Worm (Caenorhabditis elegans) whole organism, L4 larva: ENCODE data around the gene C42D4.19.

ENCODE experiments used
- D1046.2 ChIP-seq: fragments of 200-800 bp; sonication (Bioruptor generic); IDR thresholded peaks from 2 replicates; pipeline ENCODE4 v1.3.6; 2022; ENCODE audit warnings: missing genetic modification characterization, missing compliant biosample characterization
- F10B5.3 ChIP-seq: sonication (generic microtip); optimal IDR thresholded peaks from 2 replicates; lab custom pipeline; 2016; ENCODE audit warnings: mild to moderate bottlenecking, missing genetic modification characterization, missing compliant biosample characterization
- F37D6.2 ChIP-seq: sonication (generic microtip); optimal IDR thresholded peaks from 2 replicates; lab custom pipeline; 2016; ENCODE audit warnings: mild to moderate bottlenecking, missing genetic modification characterization, missing compliant biosample characterization
- F44E2.7 ChIP-seq: fragments of 200-800 bp; sonication (Bioruptor generic); IDR thresholded peaks from 2 replicates; pipeline ENCODE4 v2.1.2; 2022; ENCODE audit warnings: missing genetic modification characterization, missing compliant biosample characterization
- T26A8.4 ChIP-seq: fragments of 200-800 bp; sonication (Bioruptor generic); IDR thresholded peaks from 2 replicates; pipeline ENCODE4 v1.3.6; 2022; ENCODE audit warnings: missing genetic modification characterization, missing compliant biosample characterization
- Y48G9A.11 ChIP-seq: fragments of 200-800 bp; sonication (Bioruptor generic); IDR thresholded peaks from 2 replicates; pipeline ENCODE4 v1.3.6; 2022; ENCODE audit warnings: missing genetic modification reagents, missing genetic modification characterization, missing compliant biosample characterization
- ZK337.2 ChIP-seq: fragments of 200-800 bp; sonication (Bioruptor generic); IDR thresholded peaks from 2 replicates; pipeline ENCODE4 v1.3.6; 2022; ENCODE audit warnings: missing genetic modification reagents, missing genetic modification characterization, missing compliant biosample characterization
- aha-1 ChIP-seq: fragments of 150-350 bp; peaks from one replicate; lab custom pipeline; 2014; ENCODE audit warnings: missing biosample characterization, missing genetic modification characterization
- ama-1 ChIP-seq: fragments of 150-350 bp; optimal IDR thresholded peaks from 2 replicates; lab custom pipeline; 2014; ENCODE audit warnings: inconsistent platforms, mixed read lengths
- arid-1 ChIP-seq: fragments of 200-800 bp; sonication (Bioruptor generic); conservative IDR thresholded peaks from 2 replicates; pipeline ENCODE4 v1.3.6; 2022; ENCODE audit warnings: missing genetic modification reagents, missing genetic modification characterization, missing compliant biosample characterization
- ceh-32 ChIP-seq: sonication (generic microtip); optimal IDR thresholded peaks from 2 replicates; lab custom pipeline; 2016; ENCODE audit warnings: mild to moderate bottlenecking, missing genetic modification characterization, missing compliant biosample characterization; ENCODE audit not compliant: poor library complexity
- ceh-82 ChIP-seq: sonication (generic microtip); optimal IDR thresholded peaks from 2 replicates; lab custom pipeline; 2017; ENCODE audit warnings: missing biosample characterization, missing genetic modification characterization
- dmd-9 ChIP-seq: fragments of 200-800 bp; sonication (Bioruptor generic); IDR thresholded peaks from 2 replicates; pipeline ENCODE4 v1.3.6; 2022; ENCODE audit warnings: missing genetic modification reagents, missing genetic modification characterization, missing compliant biosample characterization
- hlh-11 ChIP-seq: fragments of 200-800 bp; sonication (Bioruptor generic); optimal IDR thresholded peaks from 2 replicates; lab custom pipeline; 2018; ENCODE audit warnings: mild to moderate bottlenecking, missing genetic modification characterization, missing compliant biosample characterization
- hlh-30 ChIP-seq: sonication (generic microtip); optimal IDR thresholded peaks from 2 replicates; lab custom pipeline; 2017; ENCODE audit warnings: antibody characterized with exemption, mild to moderate bottlenecking, missing genetic modification characterization, missing compliant biosample characterization; ENCODE audit not compliant: insufficient read depth
- lin-15B ChIP-seq: fragments of 150-350 bp; sonication (generic microtip); optimal IDR thresholded peaks from 3 replicates; lab custom pipeline; 2014; ENCODE audit warnings: missing biosample characterization, missing genetic modification characterization
- lin-38 ChIP-seq: fragments of 200-800 bp; sonication (Bioruptor generic); IDR thresholded peaks from 2 replicates; pipeline ENCODE4 v1.3.6; 2022; ENCODE audit warnings: missing genetic modification reagents, missing genetic modification characterization, missing compliant biosample characterization
- lin-39 ChIP-seq: fragments of 150-350 bp; optimal IDR thresholded peaks from 2 replicates; lab custom pipeline; 2014; ENCODE audit warnings: missing biosample characterization, missing genetic modification reagents, missing genetic modification characterization
- lsy-2 ChIP-seq, 2 experiments: fragments of 150-350 bp in 1 of 2; sonication (generic microtip) in 1 of 2; optimal IDR thresholded peaks; 2 replicates each; lab custom pipeline; 2014 to 2017; ENCODE audit warnings: missing biosample characterization in 2 of 2, missing genetic modification characterization in 2 of 2
- madf-9 ChIP-seq: fragments of 200-800 bp; sonication (Bioruptor generic); conservative IDR thresholded peaks from 2 replicates; pipeline ENCODE4 v1.3.6; 2022; ENCODE audit warnings: missing genetic modification reagents, missing genetic modification characterization, missing compliant biosample characterization
- mdl-1 ChIP-seq, 2 experiments: fragments of 150-350 bp in 1 of 2; sonication (generic microtip) in 1 of 2; optimal IDR thresholded peaks; 2 replicates each; lab custom pipeline; 2014 to 2017; ENCODE audit warnings: missing biosample characterization in 2 of 2, missing genetic modification characterization in 2 of 2
- mdt-29 ChIP-seq: fragments of 200-800 bp; sonication (Bioruptor generic); IDR thresholded peaks from 2 replicates; pipeline ENCODE4 v1.3.6; 2022; ENCODE audit warnings: missing genetic modification reagents, missing genetic modification characterization, missing compliant biosample characterization
- mep-1 ChIP-seq: fragments of 150-350 bp; sonication (generic microtip); optimal IDR thresholded peaks from 3 replicates; lab custom pipeline; 2014; ENCODE audit warnings: missing biosample characterization, missing genetic modification characterization
- mes-2 ChIP-seq: sonication (generic microtip); optimal IDR thresholded peaks from 2 replicates; lab custom pipeline; 2016; ENCODE audit warnings: missing genotype, mild to moderate bottlenecking, missing genetic modification characterization, missing compliant biosample characterization; ENCODE audit not compliant: poor library complexity, severe bottlenecking
- mxl-2 ChIP-seq: fragments of 200-800 bp; sonication (Bioruptor generic); conservative IDR thresholded peaks from 2 replicates; pipeline ENCODE4 v1.3.6; 2022; ENCODE audit warnings: missing genetic modification reagents, missing genetic modification characterization, missing compliant biosample characterization
- nhr-237 ChIP-seq: sonication (generic microtip); optimal IDR thresholded peaks from 2 replicates; lab custom pipeline; 2017; ENCODE audit warnings: missing biosample characterization, missing genetic modification characterization
- nhr-28 ChIP-seq: fragments of 150-350 bp; optimal IDR thresholded peaks from 2 replicates; lab custom pipeline; 2014; ENCODE audit warnings: missing biosample characterization, missing genetic modification characterization
- php-3 ChIP-seq: fragments of 200-800 bp; sonication (Bioruptor generic); IDR thresholded peaks from 2 replicates; pipeline ENCODE4 v1.3.6; 2022; ENCODE audit warnings: missing genetic modification reagents, missing genetic modification characterization, missing compliant biosample characterization
- saeg-2 ChIP-seq: fragments of 200-800 bp; sonication (Bioruptor generic); IDR thresholded peaks from 2 replicates; pipeline ENCODE4 v1.3.6; 2022; ENCODE audit warnings: missing genetic modification reagents, missing genetic modification characterization, missing compliant biosample characterization
- spr-1 ChIP-seq: sonication (generic microtip); optimal IDR thresholded peaks from 2 replicates; lab custom pipeline; 2016; ENCODE audit warnings: mild to moderate bottlenecking, missing genetic modification characterization, missing compliant biosample characterization
- zag-1 ChIP-seq: fragments of 150-350 bp; optimal IDR thresholded peaks from 2 replicates; lab custom pipeline; 2014; ENCODE audit warnings: missing biosample characterization, missing genetic modification characterization
- zfp-2 ChIP-seq: sonication (generic microtip); optimal IDR thresholded peaks from 2 replicates; lab custom pipeline; 2016; ENCODE audit warnings: mild to moderate bottlenecking, missing genetic modification characterization, missing compliant biosample characterization
- zfp-3 ChIP-seq: fragments of 200-800 bp; sonication (Bioruptor generic); conservative IDR thresholded peaks from 2 replicates; pipeline ENCODE4 v1.3.6; 2022; ENCODE audit warnings: missing genetic modification reagents, missing genetic modification characterization, missing compliant biosample characterization
- ztf-11 ChIP-seq: fragments of 150-350 bp; optimal IDR thresholded peaks from 2 replicates; lab custom pipeline; 2014; ENCODE audit warnings: missing biosample characterization, missing genetic modification characterization
- ztf-7 ChIP-seq: fragments of 150-350 bp; optimal IDR thresholded peaks from 2 replicates; lab custom pipeline; 2014; ENCODE audit warnings: missing biosample characterization, missing genetic modification characterization

Gene C42D4.19

DNA sequence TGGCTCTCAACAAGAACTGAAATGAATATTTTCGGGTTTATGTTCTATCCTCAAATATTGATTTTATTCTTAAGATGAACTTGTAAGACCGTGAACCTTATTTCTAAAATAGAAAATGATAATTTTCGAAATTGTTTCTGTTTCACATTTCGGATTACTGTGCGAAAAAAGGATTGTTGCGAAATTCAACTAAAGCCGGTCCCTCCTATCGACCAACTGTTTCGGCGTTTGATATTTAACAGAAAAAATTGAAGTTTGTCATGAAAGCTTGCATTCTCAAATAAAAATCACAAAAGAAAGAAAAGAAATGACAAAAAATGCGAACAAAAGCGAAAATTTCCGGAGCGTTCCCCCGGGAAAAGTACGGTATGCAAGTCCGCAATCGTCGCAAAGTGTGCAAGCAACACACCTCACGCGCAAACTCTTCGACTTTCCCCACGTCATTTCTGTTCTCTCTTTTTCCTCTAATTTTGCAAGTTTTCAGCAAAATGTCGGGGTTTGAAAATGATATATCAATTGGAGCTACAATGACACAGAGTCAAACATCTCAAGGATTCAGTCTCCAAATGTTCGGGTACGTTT is 26.3 kb upstream of the C42D4.19 start, which contains the start of gene C34D4.4 (continued):
- TF ChIP-seq madf-9 (GFP tag; lab: Robert Waterston, UW) (no peak), zfp-3 (GFP tag; lab: Robert Waterston, UW) (no peak), Y48G9A.11 (no peak), hlh-30 (tag; lab: Kevin White, UChicago) (peak; percentile 1), saeg-2 (no peak), ztf-7 (tag; lab: Kevin White, UChicago) (no peak), nhr-28 (peak; percentile 5), dmd-9 (no peak), ama-1 (lab: Kevin White, UChicago) (peak; percentile 46), lin-38 (GFP tag; lab: Robert Waterston, UW) (no peak), D1046.2 (GFP tag; lab: Robert Waterston, UW) (no peak), hlh-11 (tag; lab: Kevin White, UChicago) (peak; percentile 25), F37D6.2 (tag; lab: Kevin White, UChicago) (no peak), mxl-2 (GFP tag; lab: Robert Waterston, UW) (no peak), arid-1 (GFP tag; lab: Robert Waterston, UW) (0 out of 2 replicates have a peak, but pooled peaks have one; percentile 37), lsy-2 (tag; optimal IDR thresholded peaks at IDR 0.05; lab: Kevin White, UChicago) (peak; percentile 44 to 96), spr-1 (tag; lab: Kevin White, UChicago) (no peak)

DNA sequence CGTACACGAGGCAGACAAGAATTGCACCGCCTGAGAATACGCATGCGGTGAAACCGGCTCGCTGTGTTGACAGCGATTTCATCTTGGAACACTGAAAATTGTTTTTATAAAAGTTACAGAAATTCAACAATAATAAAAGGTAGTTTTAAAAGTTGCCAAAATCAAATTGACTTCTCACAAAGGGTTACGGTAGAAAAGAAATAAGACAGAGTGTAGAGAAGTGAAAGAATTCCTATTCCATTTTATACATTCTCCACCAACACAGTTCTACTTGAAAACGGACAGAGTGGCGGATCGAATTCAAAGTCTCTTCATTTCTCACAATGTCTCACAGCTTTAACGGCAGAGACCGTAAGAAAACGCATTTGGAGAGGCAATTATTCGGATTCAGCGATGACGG is 23.0 kb upstream of the C42D4.19 start, which contains the start of gene col-113:
Gene col-113 (minus strand): TSS at position 101 of the 400 bp plus-strand sequence.
- TF ChIP-seq ama-1 (lab: Kevin White, UChicago) = no peak
- TF ChIP-seq ztf-11 (tag; lab: Kevin White, UChicago) = no peak

DNA sequence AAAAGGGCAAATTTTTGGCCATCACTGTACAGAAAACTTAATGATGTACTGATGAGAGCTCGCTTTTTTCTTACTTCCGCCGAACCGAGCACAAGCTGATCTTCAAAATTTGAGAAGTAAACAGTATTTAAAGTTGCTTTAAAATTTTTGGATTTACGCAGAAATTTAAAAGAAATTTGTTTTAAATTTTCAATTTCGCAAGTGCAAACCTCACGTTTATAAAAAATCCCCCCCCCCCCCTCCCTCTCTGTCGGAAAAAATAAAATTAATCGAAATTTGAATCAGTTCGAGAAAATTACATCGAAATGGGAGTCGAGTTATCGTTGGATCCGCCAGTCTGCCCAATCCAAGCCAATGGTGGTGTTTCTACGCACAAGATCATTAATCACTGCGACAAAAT is 22.1 kb upstream of the C42D4.19 start, which contains the start of gene C34D4.3:
Gene C34D4.3 (plus strand): TSS at position 301 of the 400 bp plus-strand sequence.
- no peak for TF ChIP-seq F37D6.2 (tag; lab: Kevin White, UChicago)
- TF ChIP-seq mep-1 (tag; lab: Kevin White, UChicago) = no peak
- no peak for TF ChIP-seq ceh-82 (tag; lab: Kevin White, UChicago)
- peak; percentile 10 for TF ChIP-seq aha-1 (tag; lab: Kevin White, UChicago)
- TF ChIP-seq mes-2 (tag; lab: Kevin White, UChicago) = no peak

DNA sequence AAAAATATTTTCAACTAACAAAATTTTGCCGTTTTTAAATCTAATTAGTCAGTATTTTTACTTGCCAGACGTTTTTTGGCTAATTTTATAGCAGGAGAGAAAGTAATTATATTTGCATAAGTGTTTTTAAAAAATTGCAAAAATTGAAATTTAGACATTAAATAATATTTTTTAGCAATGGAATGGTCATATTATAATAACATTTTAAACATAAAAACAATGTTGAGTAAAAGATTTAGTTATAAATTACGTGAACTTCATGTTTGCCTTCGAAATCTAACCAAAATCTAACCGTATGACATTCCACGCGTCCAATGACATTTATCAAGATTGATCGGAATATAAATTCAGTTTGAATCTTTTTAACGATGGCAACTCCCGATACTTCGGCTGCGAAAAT is 21.1 kb upstream of the C42D4.19 start, which contains the start of gene C34D4.2:
Gene C34D4.2 (plus strand): TSS at position 301 of the 400 bp plus-strand sequence.
- TF ChIP-seq saeg-2 (no peak), mes-2 (tag; lab: Kevin White, UChicago) (no peak), nhr-237 (tag; lab: Kevin White, UChicago) (no peak), lsy-2 (tag; optimal IDR thresholded peaks at IDR 0.05; lab: Kevin White, UChicago) (no peak), php-3 (no peak), lin-15B (tag; lab: Kevin White, UChicago) (no peak), ceh-32 (tag; lab: Kevin White, UChicago) (no peak), F44E2.7 (no peak), F10B5.3 (tag; lab: Kevin White, UChicago) (no peak), ZK337.2 (no peak), mdl-1 (tag; optimal IDR thresholded peaks at IDR 0.05; lab: Kevin White, UChicago) (no peak), T26A8.4 (GFP tag; lab: Robert Waterston, UW) (no peak), zfp-3 (GFP tag; lab: Robert Waterston, UW) (no peak), dmd-9 (no peak), ceh-82 (tag; lab: Kevin White, UChicago) (no peak), zfp-2 (tag; lab: Kevin White, UChicago) (no peak), lin-39 (tag; lab: Kevin White, UChicago) (no peak), zag-1 (tag; lab: Kevin White, UChicago) (no peak), mdt-29 (no peak), F37D6.2 (tag; lab: Kevin White, UChicago) (no peak)
